Worm (Caenorhabditis elegans) whole organism, L1 larva: ENCODE results near the gene nhr-72.
A peak's percentile ranks its signal among the peaks of the same experiment; 100 is the strongest.

Experiments used
- C16A3.4 ChIP-seq: fragments of 150-350 bp; optimal IDR thresholded peaks from 2 replicates; lab custom pipeline; 2014; ENCODE audit warnings: missing biosample characterization, missing genetic modification characterization
- C34B4.2 ChIP-seq: sonication (generic microtip); optimal IDR thresholded peaks from 2 replicates; lab custom pipeline; 2017; ENCODE audit warnings: mild to moderate bottlenecking, missing genetic modification characterization, missing compliant biosample characterization
- aha-1 ChIP-seq: fragments of 150-350 bp; optimal IDR thresholded peaks from 2 replicates; lab custom pipeline; 2014; ENCODE audit warnings: missing biosample characterization, missing genetic modification characterization
- ama-1 ChIP-seq: fragments of 150-350 bp; optimal IDR thresholded peaks from 2 replicates; lab custom pipeline; 2014
- ceh-8 ChIP-seq: fragments of 200-800 bp; sonication (Bioruptor generic); optimal IDR thresholded peaks from 2 replicates; lab custom pipeline; 2018; ENCODE audit warnings: mild to moderate bottlenecking, missing genetic modification characterization, moderate library complexity, missing compliant biosample characterization
- ceh-88 ChIP-seq: fragments of 200-800 bp; sonication (Bioruptor generic); IDR thresholded peaks from 2 replicates; pipeline ENCODE4 v1.3.6; 2022; ENCODE audit warnings: missing genetic modification characterization, missing compliant biosample characterization
- ceh-90 ChIP-seq: sonication (generic microtip); optimal IDR thresholded peaks from 2 replicates; lab custom pipeline; 2016; ENCODE audit warnings: missing genetic modification characterization, missing compliant biosample characterization
- ces-1 ChIP-seq: fragments of 150-350 bp; optimal IDR thresholded peaks from 2 replicates; lab custom pipeline; 2014; ENCODE audit warnings: missing biosample characterization, missing genetic modification reagents, missing genetic modification characterization
- dpl-1 ChIP-seq, 3 experiments: fragments of 150-350 bp in 2 of 3; sonication (generic microtip) in 1 of 3; optimal IDR thresholded peaks; 2 replicates each; lab custom pipeline; 2014 to 2017; ENCODE audit warnings: missing biosample characterization in 3 of 3, missing genetic modification characterization in 3 of 3, missing genetic modification reagents in 3 of 3
- efl-3 ChIP-seq: fragments of 200-800 bp; sonication (Bioruptor generic); optimal IDR thresholded peaks from 2 replicates; lab custom pipeline; 2018; ENCODE audit warnings: mild to moderate bottlenecking, missing genetic modification characterization, missing compliant biosample characterization
- elt-3 ChIP-seq, 6 experiments: fragments of 150-350 bp in 1 of 6; sonication (generic microtip); optimal IDR thresholded peaks; 2 replicates each; lab custom pipeline; 2017 to 2018; ENCODE audit warnings: missing biosample characterization in 6 of 6, missing genetic modification characterization in 6 of 6, inconsistent platforms in 1 of 6
- fkh-10 ChIP-seq: sonication (generic microtip); optimal IDR thresholded peaks from 2 replicates; lab custom pipeline; 2017; ENCODE audit warnings: missing biosample characterization, missing genetic modification reagents, missing genetic modification characterization
- fkh-4 ChIP-seq: sonication (generic microtip); optimal IDR thresholded peaks from 2 replicates; lab custom pipeline; 2016; ENCODE audit warnings: missing compliant biosample characterization, missing genetic modification characterization, borderline replicate concordance
- hlh-17 ChIP-seq: fragments of 200-800 bp; sonication (Bioruptor generic); optimal IDR thresholded peaks from 2 replicates; lab custom pipeline; 2018; ENCODE audit warnings: missing genetic modification characterization, mild to moderate bottlenecking, missing compliant biosample characterization, moderate library complexity, borderline replicate concordance
- hlh-4 ChIP-seq: sonication (generic microtip); optimal IDR thresholded peaks from 2 replicates; lab custom pipeline; 2016; ENCODE audit warnings: mild to moderate bottlenecking, missing genetic modification characterization, missing compliant biosample characterization
- irx-1 ChIP-seq: sonication (generic microtip); optimal IDR thresholded peaks from 2 replicates; lab custom pipeline; 2016; ENCODE audit warnings: missing genetic modification characterization, missing compliant biosample characterization
- isw-1 ChIP-seq: fragments of 200-800 bp; sonication (Bioruptor generic); IDR thresholded peaks from 2 replicates; pipeline ENCODE4 v1.3.6; 2022; ENCODE audit warnings: missing genetic modification characterization, missing compliant biosample characterization
- jun-1 ChIP-seq: fragments of 150-350 bp; optimal IDR thresholded peaks from 2 replicates; lab custom pipeline; 2014; ENCODE audit warnings: missing biosample characterization, missing genetic modification reagents, missing genetic modification characterization
- lin-13 ChIP-seq: fragments of 150-350 bp; optimal IDR thresholded peaks from 2 replicates; lab custom pipeline; 2014; ENCODE audit warnings: missing biosample characterization, missing genetic modification reagents, missing genetic modification characterization
- lin-14 ChIP-seq: fragments of 200-800 bp; sonication (Bioruptor generic); optimal IDR thresholded peaks from 2 replicates; lab custom pipeline; 2018; ENCODE audit warnings: mild to moderate bottlenecking, missing genetic modification characterization, moderate library complexity, missing compliant biosample characterization
- lin-15B ChIP-seq: fragments of 150-350 bp; sonication (generic microtip); optimal IDR thresholded peaks from 3 replicates; lab custom pipeline; 2014; ENCODE audit warnings: missing biosample characterization, missing genetic modification characterization
- lin-35 ChIP-seq, 2 experiments: fragments of 150-350 bp; optimal IDR thresholded peaks; 2 replicates each; lab custom pipeline; 2014; ENCODE audit warnings: missing biosample characterization in 2 of 2, missing genetic modification characterization in 2 of 2, missing genetic modification reagents in 2 of 2
- lin-39 ChIP-seq: fragments of 150-350 bp; optimal IDR thresholded peaks from 2 replicates; lab custom pipeline; 2014; ENCODE audit warnings: missing biosample characterization, missing genetic modification reagents, missing genetic modification characterization
- lir-3 ChIP-seq: sonication (generic microtip); optimal IDR thresholded peaks from 2 replicates; lab custom pipeline; 2016; ENCODE audit warnings: mild to moderate bottlenecking, missing genetic modification characterization, moderate library complexity, missing compliant biosample characterization; ENCODE audit not compliant: poor library complexity
- lsy-2 ChIP-seq, 2 experiments: fragments of 150-350 bp; optimal IDR thresholded peaks; 2 replicates each; lab custom pipeline; 2014; ENCODE audit warnings: missing biosample characterization in 2 of 2, missing genetic modification characterization in 2 of 2
- mab-9 ChIP-seq: fragments of 200-800 bp; sonication (Bioruptor generic); IDR thresholded peaks from 2 replicates; pipeline ENCODE4 v1.3.6; 2022; ENCODE audit warnings: missing genetic modification reagents, missing genetic modification characterization, missing compliant biosample characterization
- mef-2 ChIP-seq: fragments of 150-350 bp; optimal IDR thresholded peaks from 2 replicates; lab custom pipeline; 2014; ENCODE audit warnings: missing biosample characterization, missing genetic modification characterization
- mep-1 ChIP-seq: fragments of 150-350 bp; optimal IDR thresholded peaks from 2 replicates; lab custom pipeline; 2014; ENCODE audit warnings: missing biosample characterization, missing genetic modification characterization
- nhr-12 ChIP-seq: sonication (generic microtip); optimal IDR thresholded peaks from 2 replicates; lab custom pipeline; 2017; ENCODE audit warnings: missing biosample characterization, missing genetic modification characterization
- nhr-20 ChIP-seq: sonication (generic microtip); optimal IDR thresholded peaks from 2 replicates; lab custom pipeline; 2016; ENCODE audit warnings: mild to moderate bottlenecking, missing genetic modification characterization, missing compliant biosample characterization
- nhr-237 ChIP-seq: fragments of 150-350 bp; optimal IDR thresholded peaks from 2 replicates; lab custom pipeline; 2014; ENCODE audit warnings: missing biosample characterization, missing genetic modification characterization
- nhr-28 ChIP-seq: fragments of 150-350 bp; optimal IDR thresholded peaks from 2 replicates; lab custom pipeline; 2014; ENCODE audit warnings: missing biosample characterization, missing genetic modification characterization
- nhr-47 ChIP-seq: sonication (generic microtip); optimal IDR thresholded peaks from 2 replicates; lab custom pipeline; 2016; ENCODE audit warnings: mild to moderate bottlenecking, missing genetic modification characterization, moderate library complexity, missing compliant biosample characterization
- nhr-71 ChIP-seq: sonication (generic microtip); optimal IDR thresholded peaks from 2 replicates; lab custom pipeline; 2016; ENCODE audit warnings: mild to moderate bottlenecking, missing genetic modification characterization, moderate library complexity, missing compliant biosample characterization
- nhr-76 ChIP-seq: sonication (generic microtip); optimal IDR thresholded peaks from 2 replicates; lab custom pipeline; 2017; ENCODE audit warnings: missing biosample characterization, missing genetic modification characterization
- nhr-77 ChIP-seq: fragments of 150-350 bp; optimal IDR thresholded peaks from 2 replicates; lab custom pipeline; 2014; ENCODE audit warnings: missing biosample characterization, missing genetic modification characterization
- nhr-84 ChIP-seq: sonication (generic microtip); optimal IDR thresholded peaks from 2 replicates; lab custom pipeline; 2017; ENCODE audit warnings: missing biosample characterization, missing genetic modification characterization
- nhr-85 ChIP-seq: sonication (generic microtip); peaks from one replicate; lab custom pipeline; 2016; ENCODE audit warnings: missing genetic modification characterization, inconsistent platforms, missing compliant biosample characterization
- nhr-90 ChIP-seq: sonication (generic microtip); optimal IDR thresholded peaks from 2 replicates; lab custom pipeline; 2016; ENCODE audit warnings: mild to moderate bottlenecking, missing genetic modification characterization, missing compliant biosample characterization; ENCODE audit not compliant: poor library complexity
- pax-3 ChIP-seq: fragments of 200-800 bp; sonication (Bioruptor generic); optimal IDR thresholded peaks from 2 replicates; lab custom pipeline; 2018; ENCODE audit warnings: mild to moderate bottlenecking, missing genetic modification characterization, moderate library complexity, missing compliant biosample characterization
- pqm-1 ChIP-seq: sonication (generic microtip); optimal IDR thresholded peaks from 3 replicates; lab custom pipeline; 2017; ENCODE audit warnings: missing biosample characterization, missing genetic modification characterization
- skn-1 ChIP-seq: fragments of 150-350 bp; optimal IDR thresholded peaks from 2 replicates; lab custom pipeline; 2014; ENCODE audit warnings: missing biosample characterization, missing genetic modification characterization
- snu-23 ChIP-seq: sonication (generic microtip); optimal IDR thresholded peaks from 2 replicates; lab custom pipeline; 2016; ENCODE audit warnings: missing genetic modification characterization, missing compliant biosample characterization
- sox-4 ChIP-seq: sonication (generic microtip); optimal IDR thresholded peaks from 2 replicates; lab custom pipeline; 2016; ENCODE audit warnings: missing genetic modification characterization, missing compliant biosample characterization
- sup-37 ChIP-seq: fragments of 200-800 bp; sonication (Bioruptor generic); optimal IDR thresholded peaks from 2 replicates; lab custom pipeline; 2018; ENCODE audit warnings: mild to moderate bottlenecking, missing genetic modification characterization, missing compliant biosample characterization
- swsn-7 ChIP-seq: sonication (generic microtip); optimal IDR thresholded peaks from 2 replicates; lab custom pipeline; 2016; ENCODE audit warnings: missing genetic modification characterization, missing compliant biosample characterization
- tbx-2 ChIP-seq: sonication (generic microtip); optimal IDR thresholded peaks from 2 replicates; lab custom pipeline; 2016; ENCODE audit warnings: missing genetic modification characterization, missing compliant biosample characterization
- unc-130 ChIP-seq: fragments of 150-350 bp; optimal IDR thresholded peaks from 2 replicates; lab custom pipeline; 2017; ENCODE audit warnings: missing biosample characterization, missing genetic modification characterization, inconsistent platforms
- unc-62 ChIP-seq: fragments of 150-350 bp; optimal IDR thresholded peaks from 2 replicates; lab custom pipeline; 2014; ENCODE audit warnings: missing biosample characterization, missing genetic modification reagents, missing genetic modification characterization
- unc-86 ChIP-seq: sonication (generic microtip); optimal IDR thresholded peaks from 2 replicates; lab custom pipeline; 2016; ENCODE audit warnings: missing genetic modification characterization, missing compliant biosample characterization
- unc-98 ChIP-seq: fragments of 200-800 bp; sonication (Bioruptor generic); IDR thresholded peaks from 2 replicates; pipeline ENCODE4 v1.3.6; 2022; ENCODE audit warnings: missing genetic modification characterization, missing compliant biosample characterization
- vab-15 ChIP-seq: sonication (generic microtip); optimal IDR thresholded peaks from 2 replicates; lab custom pipeline; 2017; ENCODE audit warnings: missing genotype, mild to moderate bottlenecking, missing genetic modification characterization, missing compliant biosample characterization
- ztf-11 ChIP-seq, 2 experiments: sonication (generic microtip); optimal IDR thresholded peaks; 2 replicates each; lab custom pipeline; 2016 to 2017; ENCODE audit warnings: missing genetic modification characterization in 2 of 2, missing biosample characterization in 1 of 2, missing compliant biosample characterization in 1 of 2
- ztf-4 ChIP-seq: fragments of 150-350 bp; optimal IDR thresholded peaks from 2 replicates; lab custom pipeline; 2014; ENCODE audit warnings: missing biosample characterization, missing genetic modification characterization

nhr-72 gene

ce11 chrII:3810550-3810949 lies 40.0 kb downstream of the nhr-72 start (continued):
- TF ChIP-seq lin-14 (peak; percentile 85), ceh-8 (GFP tag; lab: Kevin White, UChicago) (no peak), lin-15B (tag; lab: Kevin White, UChicago) (no peak), skn-1 (tag; lab: Kevin White, UChicago) (no peak), nhr-71 (tag; lab: Kevin White, UChicago) (peak; percentile 62), sup-37 (no peak), nhr-84 (tag; lab: Kevin White, UChicago) (no peak), ztf-11 (tag; optimal IDR thresholded peaks at IDR 0.05; lab: Kevin White, UChicago) (no peak), lin-35 (GFP tag; optimal IDR thresholded peaks at IDR 0.05; lab: Kevin White, UChicago) (peak; percentile 44 to 46), nhr-90 (tag; lab: Kevin White, UChicago) (peak; percentile 25), nhr-28 (tag; lab: Kevin White, UChicago) (no peak), unc-130 (tag; lab: Kevin White, UChicago) (no peak), unc-62 (no peak), nhr-47 (tag; lab: Kevin White, UChicago) (peak; percentile 51), pax-3 (tag; lab: Kevin White, UChicago) (no peak), vab-15 (no peak), snu-23 (GFP tag; lab: Kevin White, UChicago) (peak; percentile 51), hlh-4 (tag; lab: Kevin White, UChicago) (no peak), ceh-88 (GFP tag; lab: Robert Waterston, UW) (no peak), unc-86 (no peak), C16A3.4 (tag; lab: Kevin White, UChicago) (no peak), irx-1 (tag; lab: Kevin White, UChicago) (no peak), mab-9 (GFP tag; lab: Robert Waterston, UW) (no peak), dpl-1 (GFP tag; optimal IDR thresholded peaks at IDR 0.05; lab: Kevin White, UChicago) (peak in 2 of 3 experiments; percentile 17 to 42), tbx-2 (tag; lab: Kevin White, UChicago) (peak; percentile 32), nhr-77 (tag; lab: Kevin White, UChicago) (no peak), jun-1 (no peak), efl-3 (GFP tag; lab: Kevin White, UChicago) (no peak), ama-1 (lab: Kevin White, UChicago) (no peak), aha-1 (tag; lab: Kevin White, UChicago) (no peak), lin-13 (GFP tag; lab: Kevin White, UChicago) (no peak), unc-98 (GFP tag; lab: Robert Waterston, UW) (no peak), C34B4.2 (tag; lab: Kevin White, UChicago) (no peak), lsy-2 (tag; optimal IDR thresholded peaks at IDR 0.05; lab: Kevin White, UChicago) (peak; percentile 37 to 60), isw-1 (GFP tag; lab: Robert Waterston, UW) (no peak), ztf-4 (tag; lab: Kevin White, UChicago) (no peak), nhr-20 (tag; lab: Kevin White, UChicago) (peak; percentile 53), pqm-1 (tag; lab: Kevin White, UChicago) (no peak), nhr-237 (tag; lab: Kevin White, UChicago) (no peak), lir-3 (tag; lab: Kevin White, UChicago) (no peak), nhr-85 (tag; lab: Kevin White, UChicago) (peak; percentile 47), nhr-76 (tag; lab: Kevin White, UChicago) (no peak), ces-1 (no peak), lin-39 (tag; lab: Kevin White, UChicago) (no peak), swsn-7 (tag; lab: Kevin White, UChicago) (peak; percentile 27), hlh-17 (GFP tag; lab: Kevin White, UChicago) (no peak), mep-1 (peak; percentile 59), elt-3 (tag; optimal IDR thresholded peaks at IDR 0.05; lab: Kevin White, UChicago) (no peak), nhr-12 (tag; lab: Kevin White, UChicago) (no peak), fkh-10 (GFP tag; lab: Kevin White, UChicago) (no peak), mef-2 (tag; lab: Kevin White, UChicago) (no peak), fkh-4 (tag; lab: Kevin White, UChicago) (no peak), sox-4 (tag; lab: Kevin White, UChicago) (no peak), ceh-90 (tag; lab: Kevin White, UChicago) (no peak)
